Worm (Caenorhabditis elegans) whole organism, midembryonic: ENCODE data around the gene T25B9.4.

Experiments
- flt-1 ChIP-seq: fragments of 200-800 bp; sonication (Bioruptor generic); IDR thresholded peaks from 2 replicates; pipeline ENCODE4 v1.3.6; 2022; ENCODE audit warnings: missing genetic modification characterization, missing compliant biosample characterization
- tab-1 ChIP-seq: fragments of 200-800 bp; sonication (Bioruptor generic); IDR thresholded peaks from 2 replicates; pipeline ENCODE4 v1.3.6; 2022; ENCODE audit warnings: missing genetic modification characterization, missing compliant biosample characterization
- ztf-29 ChIP-seq: fragments of 200-800 bp; sonication (Bioruptor generic); IDR thresholded peaks from 2 replicates; pipeline ENCODE4 v1.3.6; 2022; ENCODE audit warnings: missing genetic modification reagents, missing genetic modification characterization, missing compliant biosample characterization

- no peak for TF ChIP-seq tab-1 (GFP tag; lab: Robert Waterston, UW)
- no peak for TF ChIP-seq flt-1 (GFP tag; lab: Robert Waterston, UW)
- TF ChIP-seq ztf-29 (GFP tag; lab: Robert Waterston, UW) = no peak
Observed at ce11 chrIV:10745332-10745731, 12.2 kb downstream of the T25B9.4 start.
